Worm (Caenorhabditis elegans) whole organism, L3 larva: ENCODE data around the gene C18H7.6.
A peak's percentile ranks its signal among the peaks of the same experiment; 100 is the strongest.

Experiments used
- R02D3.7 ChIP-seq: fragments of 150-350 bp; optimal IDR thresholded peaks from 2 replicates; lab custom pipeline; 2014; ENCODE audit warnings: missing biosample characterization, missing genetic modification characterization
- aly-2 ChIP-seq: fragments of 150-350 bp; optimal IDR thresholded peaks from 2 replicates; lab custom pipeline; 2014; ENCODE audit warnings: missing biosample characterization, missing genetic modification characterization
- ama-1 ChIP-seq: fragments of 150-350 bp; optimal IDR thresholded peaks from 2 replicates; lab custom pipeline; 2018
- ceh-16 ChIP-seq: sonication (generic microtip); optimal IDR thresholded peaks from 2 replicates; lab custom pipeline; 2017; ENCODE audit warnings: missing biosample characterization, missing genetic modification characterization
- ceh-28 ChIP-seq: fragments of 150-350 bp; optimal IDR thresholded peaks from 2 replicates; lab custom pipeline; 2014; ENCODE audit warnings: missing biosample characterization, missing genetic modification reagents, missing genetic modification characterization
- ceh-82 ChIP-seq: fragments of 150-350 bp; optimal IDR thresholded peaks from 2 replicates; lab custom pipeline; 2014; ENCODE audit warnings: missing biosample characterization, missing genetic modification characterization
- ceh-9 ChIP-seq: sonication (generic microtip); optimal IDR thresholded peaks from 2 replicates; lab custom pipeline; 2018; ENCODE audit warnings: missing biosample characterization, missing genetic modification characterization
- daf-12 ChIP-seq: fragments of 150-350 bp; optimal IDR thresholded peaks from 2 replicates; lab custom pipeline; 2014; ENCODE audit warnings: missing biosample characterization, missing genetic modification reagents, missing genetic modification characterization
- egl-27 ChIP-seq: sonication (generic microtip); optimal IDR thresholded peaks from 4 replicates; lab custom pipeline; 2017; ENCODE audit warnings: missing biosample characterization, missing genetic modification reagents, missing genetic modification characterization
- egl-5 ChIP-seq: fragments of 150-350 bp; optimal IDR thresholded peaks from 2 replicates; lab custom pipeline; 2017; ENCODE audit warnings: missing biosample characterization, missing genetic modification reagents, missing genetic modification characterization, inconsistent platforms
- elt-1 ChIP-seq: fragments of 150-350 bp; optimal IDR thresholded peaks from 2 replicates; lab custom pipeline; 2014; ENCODE audit warnings: missing biosample characterization, missing genetic modification characterization
- elt-2 ChIP-seq: sonication (generic microtip); optimal IDR thresholded peaks from 2 replicates; lab custom pipeline; 2016; ENCODE audit warnings: missing genetic modification reagents, mild to moderate bottlenecking, missing genetic modification characterization, missing compliant biosample characterization
- fos-1 ChIP-seq: fragments of 150-350 bp; optimal IDR thresholded peaks from 2 replicates; lab custom pipeline; 2014; ENCODE audit warnings: missing biosample characterization, missing genetic modification characterization
- hmg-11 ChIP-seq: sonication (generic microtip); optimal IDR thresholded peaks from 2 replicates; lab custom pipeline; 2016; ENCODE audit warnings: missing genetic modification characterization, missing compliant biosample characterization
- jun-1 ChIP-seq: fragments of 150-350 bp; optimal IDR thresholded peaks from 2 replicates; lab custom pipeline; 2014; ENCODE audit warnings: missing biosample characterization, missing genetic modification reagents, missing genetic modification characterization
- lin-15B ChIP-seq: fragments of 150-350 bp; optimal IDR thresholded peaks from 2 replicates; lab custom pipeline; 2014; ENCODE audit warnings: missing biosample characterization, missing genetic modification characterization
- lin-39 ChIP-seq: fragments of 150-350 bp; optimal IDR thresholded peaks from 2 replicates; lab custom pipeline; 2018; ENCODE audit warnings: missing biosample characterization, missing genetic modification reagents, missing genetic modification characterization
- nfya-1 ChIP-seq: sonication (generic microtip); optimal IDR thresholded peaks from 2 replicates; lab custom pipeline; 2017; ENCODE audit warnings: missing genetic modification characterization, mild to moderate bottlenecking, missing compliant biosample characterization, antibody characterized with exemption, moderate library complexity; ENCODE audit not compliant: insufficient read depth
- nhr-237 ChIP-seq: fragments of 150-350 bp; optimal IDR thresholded peaks from 2 replicates; lab custom pipeline; 2014; ENCODE audit warnings: missing biosample characterization, missing genetic modification characterization
- nhr-25 ChIP-seq: sonication (generic microtip); optimal IDR thresholded peaks from 2 replicates; lab custom pipeline; 2017; ENCODE audit warnings: missing biosample characterization, missing genetic modification characterization
- nhr-28 ChIP-seq: fragments of 150-350 bp; optimal IDR thresholded peaks from 2 replicates; lab custom pipeline; 2014; ENCODE audit warnings: missing biosample characterization, missing genetic modification characterization
- nhr-67 ChIP-seq: fragments of 150-350 bp; optimal IDR thresholded peaks from 2 replicates; lab custom pipeline; 2014; ENCODE audit warnings: missing biosample characterization, missing genetic modification characterization
- nhr-76 ChIP-seq: fragments of 150-350 bp; sonication (generic microtip); optimal IDR thresholded peaks from 5 replicates; lab custom pipeline; 2014; ENCODE audit warnings: missing biosample characterization, missing genetic modification characterization
- pqm-1 ChIP-seq: fragments of 150-350 bp; optimal IDR thresholded peaks from 2 replicates; lab custom pipeline; 2017; ENCODE audit warnings: missing biosample characterization, missing genetic modification characterization, inconsistent platforms
- sea-2 ChIP-seq: fragments of 150-350 bp; sonication (generic microtip); optimal IDR thresholded peaks from 4 replicates; lab custom pipeline; 2014; ENCODE audit warnings: missing biosample characterization, missing genetic modification reagents, missing genetic modification characterization
- tbx-2 ChIP-seq: sonication (generic microtip); optimal IDR thresholded peaks from 2 replicates; lab custom pipeline; 2016; ENCODE audit warnings: mild to moderate bottlenecking, missing genetic modification characterization, missing compliant biosample characterization
- unc-39 ChIP-seq: sonication (generic microtip); optimal IDR thresholded peaks from 4 replicates; lab custom pipeline; 2017; ENCODE audit warnings: missing biosample characterization, missing genetic modification characterization
- unc-62 ChIP-seq: fragments of 150-350 bp; sonication (generic microtip); optimal IDR thresholded peaks from 4 replicates; lab custom pipeline; 2014; ENCODE audit warnings: missing biosample characterization, missing genetic modification reagents, missing genetic modification characterization
- ztf-11 ChIP-seq: fragments of 150-350 bp; optimal IDR thresholded peaks from 2 replicates; lab custom pipeline; 2014; ENCODE audit warnings: missing biosample characterization, missing genetic modification characterization
- ztf-4 ChIP-seq: fragments of 150-350 bp; optimal IDR thresholded peaks from 2 replicates; lab custom pipeline; 2014; ENCODE audit warnings: missing biosample characterization, missing genetic modification characterization

C18H7.6 gene

DNA sequence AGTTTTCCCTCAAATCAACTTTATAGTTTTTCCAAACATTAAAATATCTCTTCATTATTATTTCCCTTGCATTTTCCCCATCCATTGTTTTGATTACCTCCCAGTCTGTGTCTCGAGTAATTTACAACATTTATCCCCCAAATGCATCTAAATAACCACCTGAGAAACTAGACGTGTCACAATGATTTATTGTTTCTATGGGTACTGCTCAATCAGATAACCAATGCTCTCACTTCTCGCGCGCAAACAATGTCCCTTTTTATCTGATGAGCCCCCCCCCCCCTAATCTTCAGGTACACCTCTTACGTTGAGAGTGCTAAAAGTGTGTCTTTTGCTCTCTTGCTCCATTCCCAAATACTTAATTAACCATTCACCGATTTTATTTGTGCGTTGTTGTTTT, 38.3 kb downstream of the C18H7.6 start:
- TF ChIP-seq sea-2 (no peak), hmg-11 (tag; lab: Kevin White, UChicago) (no peak), ztf-4 (tag; lab: Kevin White, UChicago) (no peak), aly-2 (tag; lab: Kevin White, UChicago) (no peak), unc-39 (tag; lab: Kevin White, UChicago) (no peak), elt-2 (tag; lab: Kevin White, UChicago) (no peak), unc-62 (GFP tag; lab: Kevin White, UChicago) (no peak), nhr-28 (tag; lab: Kevin White, UChicago) (no peak), elt-1 (no peak), nhr-67 (tag; lab: Kevin White, UChicago) (no peak), R02D3.7 (tag; lab: Kevin White, UChicago) (no peak), ama-1 (lab: Kevin White, UChicago) (no peak), nhr-25 (tag; lab: Kevin White, UChicago) (no peak), tbx-2 (tag; lab: Kevin White, UChicago) (no peak), jun-1 (no peak), nfya-1 (tag; lab: Kevin White, UChicago) (no peak), ceh-16 (tag; lab: Kevin White, UChicago) (no peak)

DNA sequence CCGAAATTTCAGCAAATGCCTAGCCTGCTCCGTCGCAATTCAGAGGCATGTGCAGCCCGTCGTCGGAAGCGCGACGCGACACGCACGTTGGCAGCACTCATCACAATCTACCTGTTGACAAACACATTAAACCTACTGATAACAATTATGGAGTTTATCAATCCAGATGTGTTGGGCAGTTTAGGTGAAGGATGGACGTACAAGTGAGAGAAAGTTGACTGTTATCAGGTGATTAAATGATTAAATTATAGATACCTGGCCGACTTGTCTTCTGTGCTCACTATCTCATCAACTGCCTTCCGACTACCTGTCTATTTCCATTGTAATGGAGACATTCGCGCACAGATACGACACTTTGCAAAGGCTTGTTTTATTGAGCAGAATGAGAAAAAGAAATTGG, 40.4 kb downstream of the C18H7.6 start:
- TF ChIP-seq nhr-67 (tag; lab: Kevin White, UChicago) (no peak), pqm-1 (tag; lab: Kevin White, UChicago) (peak; percentile 82), egl-27 (tag; lab: Kevin White, UChicago) (no peak), elt-2 (tag; lab: Kevin White, UChicago) (peak; percentile 84), ztf-11 (tag; lab: Kevin White, UChicago) (no peak), tbx-2 (tag; lab: Kevin White, UChicago) (no peak)

ce11 chrIV:548000-548399, 44.3 kb downstream of the C18H7.6 start, which contains the start of gene F56A11.4:
TSS of gene F56A11.4 (plus strand) at chrIV:548300.
- TF ChIP-seq nhr-67 (tag; lab: Kevin White, UChicago) (no peak), pqm-1 (tag; lab: Kevin White, UChicago) (no peak), egl-5 (tag; lab: Kevin White, UChicago) (no peak), nhr-237 (no peak), fos-1 (tag; lab: Kevin White, UChicago) (no peak), ceh-16 (tag; lab: Kevin White, UChicago) (no peak), ceh-82 (tag; lab: Kevin White, UChicago) (no peak), hmg-11 (tag; lab: Kevin White, UChicago) (no peak), nfya-1 (tag; lab: Kevin White, UChicago) (no peak), tbx-2 (tag; lab: Kevin White, UChicago) (no peak), jun-1 (no peak), daf-12 (tag; lab: Kevin White, UChicago) (no peak), lin-39 (tag; lab: Kevin White, UChicago) (no peak), ceh-28 (tag; lab: Kevin White, UChicago) (no peak), nhr-76 (no peak), ama-1 (lab: Kevin White, UChicago) (no peak), lin-15B (no peak), nhr-28 (tag; lab: Kevin White, UChicago) (no peak)

DNA sequence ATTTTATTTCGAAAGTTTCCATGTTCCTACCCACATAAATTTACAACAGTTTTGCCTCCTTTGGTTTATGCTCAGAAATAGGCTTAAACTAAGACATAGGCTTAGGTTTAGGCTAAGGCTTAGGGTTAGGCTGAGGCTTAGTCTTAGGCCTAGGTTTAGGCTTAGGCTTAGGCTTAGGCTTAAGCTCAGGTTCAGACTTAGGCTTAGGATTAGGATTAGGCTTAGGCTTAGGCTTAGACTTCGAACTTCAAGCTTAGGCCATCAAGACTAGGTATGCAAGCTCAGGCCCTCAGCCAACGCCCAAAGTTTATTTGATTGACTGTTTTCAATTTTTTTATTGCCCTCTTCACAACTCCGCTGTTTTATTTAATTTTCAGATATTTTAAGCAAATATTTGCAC, 46.4 kb downstream of the C18H7.6 start:
- TF ChIP-seq ceh-9 (tag; lab: Kevin White, UChicago) (no peak), nhr-25 (tag; lab: Kevin White, UChicago) (no peak), ztf-11 (tag; lab: Kevin White, UChicago) (no peak)
